Worm (Caenorhabditis elegans) whole organism, L4 larva: ENCODE results near the gene srlf-12.

Source experiments
- D1046.2 ChIP-seq: fragments of 200-800 bp; sonication (Bioruptor generic); IDR thresholded peaks from 2 replicates; pipeline ENCODE4 v1.3.6; 2022; ENCODE audit warnings: missing genetic modification characterization, missing compliant biosample characterization
- F10B5.3 ChIP-seq: sonication (generic microtip); optimal IDR thresholded peaks from 2 replicates; lab custom pipeline; 2016; ENCODE audit warnings: mild to moderate bottlenecking, missing genetic modification characterization, missing compliant biosample characterization
- R02D3.7 ChIP-seq: fragments of 150-350 bp; sonication (generic microtip); optimal IDR thresholded peaks from 3 replicates; lab custom pipeline; 2014; ENCODE audit warnings: missing biosample characterization, missing genetic modification characterization
- T20F7.1 ChIP-seq: fragments of 200-800 bp; sonication (Bioruptor generic); optimal IDR thresholded peaks from 2 replicates; lab custom pipeline; 2018; ENCODE audit warnings: mild to moderate bottlenecking, missing genetic modification characterization, missing compliant biosample characterization
- Y105C5A.15 ChIP-seq: fragments of 200-800 bp; sonication (Bioruptor generic); IDR thresholded peaks from 2 replicates; pipeline ENCODE4 v1.3.6; 2022; ENCODE audit warnings: missing genetic modification characterization, missing compliant biosample characterization
- Y48G9A.11 ChIP-seq: fragments of 200-800 bp; sonication (Bioruptor generic); IDR thresholded peaks from 2 replicates; pipeline ENCODE4 v1.3.6; 2022; ENCODE audit warnings: missing genetic modification reagents, missing genetic modification characterization, missing compliant biosample characterization
- Y5F2A.4 ChIP-seq: fragments of 200-800 bp; sonication (Bioruptor generic); optimal IDR thresholded peaks from 2 replicates; lab custom pipeline; 2018; ENCODE audit warnings: mild to moderate bottlenecking, missing genetic modification characterization, missing compliant biosample characterization
- ZK337.2 ChIP-seq: fragments of 200-800 bp; sonication (Bioruptor generic); IDR thresholded peaks from 2 replicates; pipeline ENCODE4 v1.3.6; 2022; ENCODE audit warnings: missing genetic modification reagents, missing genetic modification characterization, missing compliant biosample characterization
- ZK546.5 ChIP-seq, 2 experiments: sonication (generic microtip); optimal IDR thresholded peaks; 2 replicates each; lab custom pipeline; 2017; ENCODE audit warnings: missing biosample characterization in 2 of 2, missing genetic modification characterization in 2 of 2
- aha-1 ChIP-seq: fragments of 150-350 bp; peaks from one replicate; lab custom pipeline; 2014; ENCODE audit warnings: missing biosample characterization, missing genetic modification characterization
- ama-1 ChIP-seq: fragments of 150-350 bp; optimal IDR thresholded peaks from 2 replicates; lab custom pipeline; 2014; ENCODE audit warnings: inconsistent platforms, mixed read lengths
- arid-1 ChIP-seq: fragments of 200-800 bp; sonication (Bioruptor generic); conservative IDR thresholded peaks from 2 replicates; pipeline ENCODE4 v1.3.6; 2022; ENCODE audit warnings: missing genetic modification reagents, missing genetic modification characterization, missing compliant biosample characterization
- ceh-32 ChIP-seq: sonication (generic microtip); optimal IDR thresholded peaks from 2 replicates; lab custom pipeline; 2016; ENCODE audit warnings: mild to moderate bottlenecking, missing genetic modification characterization, missing compliant biosample characterization; ENCODE audit not compliant: poor library complexity
- daf-12 ChIP-seq: fragments of 150-350 bp; optimal IDR thresholded peaks from 2 replicates; lab custom pipeline; 2014; ENCODE audit warnings: missing biosample characterization, missing genetic modification reagents, missing genetic modification characterization
- daf-19 ChIP-seq: fragments of 200-800 bp; sonication (Bioruptor generic); conservative IDR thresholded peaks from 2 replicates; pipeline ENCODE4 v1.3.6; 2022; ENCODE audit warnings: missing genetic modification characterization, missing compliant biosample characterization
- dmd-6 ChIP-seq: fragments of 200-800 bp; sonication (Bioruptor generic); IDR thresholded peaks from 2 replicates; pipeline ENCODE4 v1.3.6; 2022; ENCODE audit warnings: missing genetic modification reagents, missing genetic modification characterization, missing compliant biosample characterization
- duxl-1 ChIP-seq: sonication (generic microtip); optimal IDR thresholded peaks from 2 replicates; lab custom pipeline; 2016; ENCODE audit warnings: mild to moderate bottlenecking, missing genetic modification characterization, moderate library complexity, missing compliant biosample characterization; ENCODE audit not compliant: poor library complexity
- dve-1 ChIP-seq: sonication (generic microtip); optimal IDR thresholded peaks from 2 replicates; lab custom pipeline; 2017; ENCODE audit warnings: antibody characterized with exemption, mild to moderate bottlenecking, missing genetic modification characterization, missing compliant biosample characterization; ENCODE audit not compliant: insufficient read depth
- gei-8 ChIP-seq: fragments of 200-800 bp; sonication (Bioruptor generic); optimal IDR thresholded peaks from 2 replicates; lab custom pipeline; 2018; ENCODE audit warnings: mild to moderate bottlenecking, missing genetic modification characterization, missing compliant biosample characterization
- hif-1 ChIP-seq, 2 experiments: sonication (generic microtip); optimal IDR thresholded peaks; 2 replicates each; lab custom pipeline; 2016 to 2017; ENCODE audit warnings: missing compliant biosample characterization in 2 of 2, missing genetic modification characterization in 2 of 2, missing genetic modification reagents in 2 of 2, missing genotype in 2 of 2, mild to moderate bottlenecking in 1 of 2
- hlh-11 ChIP-seq: fragments of 200-800 bp; sonication (Bioruptor generic); optimal IDR thresholded peaks from 2 replicates; lab custom pipeline; 2018; ENCODE audit warnings: mild to moderate bottlenecking, missing genetic modification characterization, missing compliant biosample characterization
- hlh-30 ChIP-seq: sonication (generic microtip); optimal IDR thresholded peaks from 2 replicates; lab custom pipeline; 2017; ENCODE audit warnings: antibody characterized with exemption, mild to moderate bottlenecking, missing genetic modification characterization, missing compliant biosample characterization; ENCODE audit not compliant: insufficient read depth
- lin-29 ChIP-seq: fragments of 200-800 bp; sonication (Bioruptor generic); IDR thresholded peaks from 2 replicates; pipeline ENCODE4 v1.3.6; 2022; ENCODE audit warnings: missing genetic modification reagents, missing genetic modification characterization, missing compliant biosample characterization
- lir-3 ChIP-seq: sonication (generic microtip); optimal IDR thresholded peaks from 2 replicates; lab custom pipeline; 2016; ENCODE audit warnings: mild to moderate bottlenecking, missing genetic modification characterization, missing compliant biosample characterization
- madf-5 ChIP-seq, 2 experiments: fragments of 200-800 bp; sonication (Bioruptor generic); IDR thresholded peaks; 2 replicates each; pipeline ENCODE4 v1.3.6; 2022; ENCODE audit warnings: missing compliant biosample characterization in 2 of 2, missing genetic modification characterization in 2 of 2
- mdt-29 ChIP-seq: fragments of 200-800 bp; sonication (Bioruptor generic); IDR thresholded peaks from 2 replicates; pipeline ENCODE4 v1.3.6; 2022; ENCODE audit warnings: missing genetic modification reagents, missing genetic modification characterization, missing compliant biosample characterization
- mes-2 ChIP-seq: sonication (generic microtip); optimal IDR thresholded peaks from 2 replicates; lab custom pipeline; 2016; ENCODE audit warnings: missing genotype, mild to moderate bottlenecking, missing genetic modification characterization, missing compliant biosample characterization; ENCODE audit not compliant: poor library complexity, severe bottlenecking
- mxl-2 ChIP-seq: fragments of 200-800 bp; sonication (Bioruptor generic); conservative IDR thresholded peaks from 2 replicates; pipeline ENCODE4 v1.3.6; 2022; ENCODE audit warnings: missing genetic modification reagents, missing genetic modification characterization, missing compliant biosample characterization
- mxl-3 ChIP-seq: fragments of 200-800 bp; sonication (Bioruptor generic); optimal IDR thresholded peaks from 2 replicates; lab custom pipeline; 2018; ENCODE audit warnings: mild to moderate bottlenecking, missing genetic modification characterization, missing compliant biosample characterization
- nhr-10 ChIP-seq: fragments of 150-350 bp; optimal IDR thresholded peaks from 2 replicates; lab custom pipeline; 2014; ENCODE audit warnings: missing biosample characterization, missing genetic modification characterization
- nhr-102 ChIP-seq: sonication (generic microtip); optimal IDR thresholded peaks from 2 replicates; lab custom pipeline; 2016; ENCODE audit warnings: mild to moderate bottlenecking, missing genetic modification characterization, moderate library complexity, missing compliant biosample characterization
- nhr-11 ChIP-seq: fragments of 150-350 bp; optimal IDR thresholded peaks from 2 replicates; lab custom pipeline; 2014; ENCODE audit warnings: missing biosample characterization, missing genetic modification characterization
- nhr-111 ChIP-seq: fragments of 200-800 bp; sonication (Bioruptor generic); optimal IDR thresholded peaks from 2 replicates; lab custom pipeline; 2018; ENCODE audit warnings: mild to moderate bottlenecking, missing genetic modification characterization, missing compliant biosample characterization
- nhr-237 ChIP-seq: sonication (generic microtip); optimal IDR thresholded peaks from 2 replicates; lab custom pipeline; 2017; ENCODE audit warnings: missing biosample characterization, missing genetic modification characterization
- nhr-42 ChIP-seq: fragments of 200-800 bp; sonication (Bioruptor generic); IDR thresholded peaks from 2 replicates; pipeline ENCODE4 v1.3.6; 2022; ENCODE audit warnings: missing genetic modification characterization, missing compliant biosample characterization
- nhr-6 ChIP-seq: fragments of 150-350 bp; optimal IDR thresholded peaks from 2 replicates; lab custom pipeline; 2014; ENCODE audit warnings: missing biosample characterization, missing genetic modification characterization
- nhr-76 ChIP-seq: fragments of 150-350 bp; optimal IDR thresholded peaks from 2 replicates; lab custom pipeline; 2014; ENCODE audit warnings: missing biosample characterization, missing genetic modification characterization
- pha-4 ChIP-seq, 2 experiments: fragments of 150-350 bp in 1 of 2; fragments of 200-800 bp in 1 of 2; sonication (Bioruptor generic) in 1 of 2; IDR thresholded peaks in 1 of 2; optimal IDR thresholded peaks in 1 of 2; 2 replicates each; pipeline versions ENCODE4 v1.3.6 to Lab custom; 2014 to 2022; ENCODE audit warnings: missing genetic modification characterization in 2 of 2, missing genetic modification reagents in 2 of 2, missing biosample characterization in 1 of 2, missing compliant biosample characterization in 1 of 2
- snpc-4 ChIP-seq: fragments of 150-350 bp; optimal IDR thresholded peaks from 2 replicates; lab custom pipeline; 2014; ENCODE audit warnings: missing biosample characterization, missing genetic modification characterization
- tag-97 ChIP-seq: fragments of 200-800 bp; sonication (Bioruptor generic); IDR thresholded peaks from 2 replicates; pipeline ENCODE4 v1.3.6; 2022; ENCODE audit warnings: missing genetic modification characterization, missing compliant biosample characterization
- unc-62 ChIP-seq, 3 experiments: fragments of 150-350 bp in 1 of 3; sonication (generic microtip); optimal IDR thresholded peaks in 2 of 3; peaks in 1 of 3; 1 replicate in 1 of 3; 2 replicates in 2 of 3; lab custom pipeline; 2014 to 2017; ENCODE audit warnings: missing biosample characterization in 3 of 3, missing genetic modification characterization in 3 of 3, missing genetic modification reagents in 3 of 3, missing genotype in 1 of 3
- zfp-3 ChIP-seq: fragments of 200-800 bp; sonication (Bioruptor generic); conservative IDR thresholded peaks from 2 replicates; pipeline ENCODE4 v1.3.6; 2022; ENCODE audit warnings: missing genetic modification reagents, missing genetic modification characterization, missing compliant biosample characterization
- zip-11 ChIP-seq: fragments of 200-800 bp; sonication (Bioruptor generic); IDR thresholded peaks from 2 replicates; pipeline ENCODE4 v1.3.6; 2022; ENCODE audit warnings: missing genetic modification characterization, missing compliant biosample characterization
- ztf-11 ChIP-seq: fragments of 150-350 bp; optimal IDR thresholded peaks from 2 replicates; lab custom pipeline; 2014; ENCODE audit warnings: missing biosample characterization, missing genetic modification characterization
- ztf-7 ChIP-seq: fragments of 150-350 bp; optimal IDR thresholded peaks from 2 replicates; lab custom pipeline; 2014; ENCODE audit warnings: missing biosample characterization, missing genetic modification characterization

The srlf-12 gene

ce11 chrIV:10851833-10852232 is 40.1 kb downstream of the srlf-12 start, which contains the start of gene T11G6.4:
TSS of gene T11G6.4 (minus strand) at chrIV:10851933.
- TF ChIP-seq F10B5.3 (no peak), aha-1 (tag; lab: Kevin White, UChicago) (peak; percentile 70)

- TF ChIP-seq nhr-10 (tag; lab: Kevin White, UChicago) (no peak), unc-62 (GFP tag; optimal IDR thresholded peaks at IDR 0.05 in 1 of 2; lab: Kevin White, UChicago) (peak in 1 of 2 experiments; percentile 50), unc-62 (tag; optimal IDR thresholded peaks at IDR 0.05; lab: Kevin White, UChicago) (no peak)
These were observed 40.8 kb downstream of the srlf-12 start for ce11 chrIV:10851136-10851535.

ce11 chrIV:10842705-10843364 is 49.1 kb downstream of the srlf-12 start, which contains the start of gene T11G6.5:
TSS of gene T11G6.5 (minus strand) at chrIV:10842755.
- TF ChIP-seq mxl-3 (GFP tag; lab: Kevin White, UChicago) = peak; percentile 60
- no peak for TF ChIP-seq nhr-111 (GFP tag; lab: Kevin White, UChicago)
- TF ChIP-seq ztf-11 = no peak
- TF ChIP-seq dve-1 = peak; percentile 26
- TF ChIP-seq nhr-237 (tag; lab: Kevin White, UChicago) = no peak
- no peak for TF ChIP-seq D1046.2 (GFP tag; lab: Robert Waterston, UW)
- no peak for TF ChIP-seq T20F7.1 (GFP tag; lab: Kevin White, UChicago)
- TF ChIP-seq Y5F2A.4 (GFP tag; lab: Kevin White, UChicago) = no peak
- TF ChIP-seq arid-1 (GFP tag; lab: Robert Waterston, UW) = no peak
- no peak for TF ChIP-seq pha-4 (GFP tag; IDR thresholded peaks at IDR 0.05; lab: Robert Waterston, UW)
- TF ChIP-seq pha-4 (tag; optimal IDR thresholded peaks at IDR 0.05; lab: Kevin White, UChicago) = no peak
- no peak for TF ChIP-seq lin-29 (GFP tag; lab: Robert Waterston, UW)
- TF ChIP-seq nhr-102 (tag; lab: Kevin White, UChicago) = no peak
- TF ChIP-seq R02D3.7 (tag; lab: Kevin White, UChicago) = no peak
- TF ChIP-seq hif-1 (tag; optimal IDR thresholded peaks at IDR 0.05; lab: Kevin White, UChicago) = no peak
- TF ChIP-seq madf-5 (GFP tag; IDR thresholded peaks at IDR 0.05; lab: Robert Waterston, UW) = no peak
- TF ChIP-seq ama-1 (lab: Kevin White, UChicago) = peak; percentile 12
- no peak for TF ChIP-seq zfp-3 (GFP tag; lab: Robert Waterston, UW)
- TF ChIP-seq ceh-32 (tag; lab: Kevin White, UChicago) = no peak
- no peak for TF ChIP-seq daf-19 (GFP tag; lab: Robert Waterston, UW)
- no peak for TF ChIP-seq mxl-2 (GFP tag; lab: Robert Waterston, UW)
- TF ChIP-seq mes-2 (tag; lab: Kevin White, UChicago) = peak; percentile 58
- peak; percentile 89 for TF ChIP-seq aha-1 (tag; lab: Kevin White, UChicago)
- TF ChIP-seq zip-11 = no peak
- TF ChIP-seq unc-62 (GFP tag; optimal IDR thresholded peaks at IDR 0.05 in 1 of 2; lab: Kevin White, UChicago) = no peak
- no peak for TF ChIP-seq unc-62 (tag; optimal IDR thresholded peaks at IDR 0.05; lab: Kevin White, UChicago)
- TF ChIP-seq tag-97 (GFP tag; lab: Robert Waterston, UW) = no peak
- no peak for TF ChIP-seq lir-3 (tag; lab: Kevin White, UChicago)
- no peak for TF ChIP-seq daf-12 (tag; lab: Kevin White, UChicago)
- no peak for TF ChIP-seq snpc-4 (tag; lab: Kevin White, UChicago)
- TF ChIP-seq nhr-76 = no peak
- TF ChIP-seq dmd-6 (GFP tag; lab: Robert Waterston, UW) = peak; percentile 25; the same call in 1 of the 2 replicates
- peak; percentile 89 for TF ChIP-seq hlh-30
- TF ChIP-seq Y48G9A.11 (GFP tag; lab: Robert Waterston, UW) = no peak
- no peak for TF ChIP-seq duxl-1 (tag; lab: Kevin White, UChicago)
- no peak for TF ChIP-seq nhr-6
- TF ChIP-seq nhr-42 (GFP tag; lab: Robert Waterston, UW) = no peak
- TF ChIP-seq mdt-29 (GFP tag; lab: Robert Waterston, UW) = no peak
- TF ChIP-seq Y105C5A.15 (GFP tag; lab: Robert Waterston, UW) = no peak
- no peak for TF ChIP-seq nhr-11 (tag; lab: Kevin White, UChicago)
- no peak for TF ChIP-seq ztf-7 (tag; lab: Kevin White, UChicago)
- TF ChIP-seq gei-8 (GFP tag; lab: Kevin White, UChicago) = no peak
- TF ChIP-seq hlh-11 (tag; lab: Kevin White, UChicago) = peak; percentile 14
- no peak for TF ChIP-seq ZK337.2 (GFP tag; lab: Robert Waterston, UW)
- no peak for TF ChIP-seq ZK546.5 (tag; optimal IDR thresholded peaks at IDR 0.05; lab: Kevin White, UChicago)
